Worm (Caenorhabditis elegans) whole organism, L4 larva: Measurements from ENCODE around the gene spe-49.

ENCODE experiments used
- F44E2.7 ChIP-seq: fragments of 200-800 bp; sonication (Bioruptor generic); IDR thresholded peaks from 2 replicates; pipeline ENCODE4 v2.1.2; 2022; ENCODE audit warnings: missing genetic modification characterization, missing compliant biosample characterization
- ces-1 ChIP-seq: fragments of 150-350 bp; sonication (generic microtip); optimal IDR thresholded peaks from 4 replicates; lab custom pipeline; 2014; ENCODE audit warnings: missing biosample characterization, missing genetic modification reagents, missing genetic modification characterization
- fos-1 ChIP-seq: fragments of 150-350 bp; optimal IDR thresholded peaks from 2 replicates; lab custom pipeline; 2014; ENCODE audit warnings: missing biosample characterization, missing genetic modification characterization
- mdl-1 ChIP-seq, 2 experiments: fragments of 150-350 bp in 1 of 2; sonication (generic microtip) in 1 of 2; optimal IDR thresholded peaks; 2 replicates each; lab custom pipeline; 2014 to 2017; ENCODE audit warnings: missing biosample characterization in 2 of 2, missing genetic modification characterization in 2 of 2
- mes-2 ChIP-seq: sonication (generic microtip); optimal IDR thresholded peaks from 2 replicates; lab custom pipeline; 2016; ENCODE audit warnings: missing genotype, mild to moderate bottlenecking, missing genetic modification characterization, missing compliant biosample characterization; ENCODE audit not compliant: poor library complexity, severe bottlenecking
- nhr-237 ChIP-seq: sonication (generic microtip); optimal IDR thresholded peaks from 2 replicates; lab custom pipeline; 2017; ENCODE audit warnings: missing biosample characterization, missing genetic modification characterization
- nhr-77 ChIP-seq: fragments of 150-350 bp; optimal IDR thresholded peaks from 2 replicates; lab custom pipeline; 2014; ENCODE audit warnings: missing biosample characterization, missing genetic modification characterization
- unc-130 ChIP-seq: sonication (generic microtip); optimal IDR thresholded peaks from 2 replicates; lab custom pipeline; 2016; ENCODE audit warnings: missing genetic modification reagents, missing genetic modification characterization, missing compliant biosample characterization
- zag-1 ChIP-seq: fragments of 150-350 bp; optimal IDR thresholded peaks from 2 replicates; lab custom pipeline; 2014; ENCODE audit warnings: missing biosample characterization, missing genetic modification characterization

DNA sequence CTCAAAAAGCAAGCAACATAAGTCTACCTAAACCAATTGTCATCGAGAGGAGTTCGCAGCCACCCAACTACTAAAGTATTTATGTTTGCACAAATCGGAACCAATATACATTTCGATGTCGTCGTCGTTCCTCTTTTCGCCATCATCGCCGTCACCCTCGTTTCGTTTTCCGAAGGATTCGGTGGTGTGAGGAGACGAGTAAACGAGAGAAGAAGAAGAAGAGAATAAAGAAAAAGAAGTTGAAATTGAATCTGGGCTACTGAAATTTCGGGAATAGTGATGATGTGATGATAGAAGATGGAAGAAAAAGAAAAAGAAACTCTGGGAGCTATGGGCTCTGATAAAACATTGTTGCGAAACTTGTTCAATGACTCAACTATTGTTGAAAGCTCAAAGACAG, 12.6 kb upstream of the spe-49 start:
- TF ChIP-seq ces-1 (GFP tag; lab: Kevin White, UChicago) (no peak), F44E2.7 (no peak), zag-1 (tag; lab: Kevin White, UChicago) (no peak), mes-2 (tag; lab: Kevin White, UChicago) (no peak), nhr-237 (tag; lab: Kevin White, UChicago) (no peak), unc-130 (GFP tag; lab: Kevin White, UChicago) (no peak), mdl-1 (tag; optimal IDR thresholded peaks at IDR 0.05; lab: Kevin White, UChicago) (no peak), fos-1 (no peak), nhr-77 (tag; lab: Kevin White, UChicago) (no peak)
